Worm (Caenorhabditis elegans) whole organism, L3 larva: ENCODE measurements around the gene C34C12.8.

Experiments used
- ZK546.5 ChIP-seq: sonication (generic microtip); optimal IDR thresholded peaks from 2 replicates; lab custom pipeline; 2017; ENCODE audit warnings: missing biosample characterization, missing genetic modification characterization
- elt-2 ChIP-seq: sonication (generic microtip); optimal IDR thresholded peaks from 2 replicates; lab custom pipeline; 2016; ENCODE audit warnings: missing genetic modification reagents, mild to moderate bottlenecking, missing genetic modification characterization, missing compliant biosample characterization
- elt-3 ChIP-seq, 3 experiments: fragments of 150-350 bp in 1 of 3; sonication (generic microtip) in 2 of 3; optimal IDR thresholded peaks; 2 replicates in 2 of 3; 4 replicates in 1 of 3; lab custom pipeline; 2014 to 2017; ENCODE audit warnings: missing biosample characterization in 3 of 3, missing genetic modification characterization in 3 of 3
- fkh-10 ChIP-seq: sonication (generic microtip); optimal IDR thresholded peaks from 2 replicates; lab custom pipeline; 2017; ENCODE audit warnings: missing biosample characterization, missing genetic modification reagents, missing genetic modification characterization
- hmg-11 ChIP-seq: sonication (generic microtip); optimal IDR thresholded peaks from 2 replicates; lab custom pipeline; 2016; ENCODE audit warnings: missing genetic modification characterization, missing compliant biosample characterization
- lin-15B ChIP-seq: fragments of 150-350 bp; optimal IDR thresholded peaks from 2 replicates; lab custom pipeline; 2014; ENCODE audit warnings: missing biosample characterization, missing genetic modification characterization
- lin-39 ChIP-seq: fragments of 150-350 bp; optimal IDR thresholded peaks from 2 replicates; lab custom pipeline; 2018; ENCODE audit warnings: missing biosample characterization, missing genetic modification reagents, missing genetic modification characterization
- nfya-1 ChIP-seq: sonication (generic microtip); optimal IDR thresholded peaks from 2 replicates; lab custom pipeline; 2017; ENCODE audit warnings: missing genetic modification characterization, mild to moderate bottlenecking, missing compliant biosample characterization, antibody characterized with exemption, moderate library complexity; ENCODE audit not compliant: insufficient read depth
- nhr-23 ChIP-seq: fragments of 150-350 bp; optimal IDR thresholded peaks from 2 replicates; lab custom pipeline; 2014; ENCODE audit warnings: missing biosample characterization, missing genetic modification reagents, missing genetic modification characterization
- nhr-237 ChIP-seq: fragments of 150-350 bp; optimal IDR thresholded peaks from 2 replicates; lab custom pipeline; 2014; ENCODE audit warnings: missing biosample characterization, missing genetic modification characterization
- nhr-77 ChIP-seq: fragments of 150-350 bp; optimal IDR thresholded peaks from 2 replicates; lab custom pipeline; 2014; ENCODE audit warnings: missing biosample characterization, missing genetic modification characterization
- pha-4 ChIP-seq: fragments of 150-350 bp; optimal IDR thresholded peaks from 2 replicates; lab custom pipeline; 2014; ENCODE audit warnings: missing biosample characterization, missing genetic modification reagents, missing genetic modification characterization
- snpc-4 ChIP-seq: fragments of 150-350 bp; optimal IDR thresholded peaks from 2 replicates; lab custom pipeline; 2014; ENCODE audit warnings: missing biosample characterization, missing genetic modification characterization

C34C12.8 gene

DNA sequence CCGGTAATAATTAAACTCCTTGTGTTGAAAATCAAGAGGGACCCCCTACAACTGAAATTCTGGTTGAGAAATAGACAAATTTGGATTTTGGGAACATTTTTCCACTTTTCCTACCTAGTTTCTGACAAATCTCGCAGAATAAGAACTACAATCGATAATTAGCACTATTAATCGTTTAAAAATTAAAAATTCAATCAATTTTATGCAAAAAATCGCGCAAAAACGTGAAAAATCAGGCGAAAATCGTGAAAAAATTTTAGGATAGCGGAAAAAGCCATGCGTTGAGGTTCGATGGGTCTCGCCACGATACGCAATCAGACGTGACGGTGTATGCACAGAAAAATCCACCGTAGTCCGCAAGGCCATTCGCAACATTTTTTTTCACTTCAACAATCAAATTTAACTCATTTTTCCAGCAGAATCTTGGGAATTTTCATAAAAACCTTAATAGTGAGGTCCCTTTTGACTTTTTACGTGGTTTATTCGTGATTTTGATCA, 44.9 kb downstream of the C34C12.8 start, which contains the start of gene lias-1 (continued):
- TF ChIP-seq fkh-10 (GFP tag; lab: Kevin White, UChicago) = peak; percentile 39

ce11 chrIII:3509908-3510307, 49.7 kb downstream of the C34C12.8 start, which contains the start of the genes M01F1.4 and mrpl-35:
Gene M01F1.4 (minus strand): TSS chrIII:3510033.
Gene mrpl-35 (plus strand): TSS chrIII:3510237.
- TF ChIP-seq elt-2 (tag; lab: Kevin White, UChicago) = peak; percentile 14
- TF ChIP-seq ZK546.5 = no peak
- TF ChIP-seq lin-15B (tag; lab: Kevin White, UChicago) = peak; percentile 62
- peak; percentile 95 for TF ChIP-seq pha-4 (tag; lab: Kevin White, UChicago)
- no peak for TF ChIP-seq nhr-77
- peak; percentile 65 for TF ChIP-seq snpc-4 (tag; lab: Kevin White, UChicago)
- peak; percentile 45 for TF ChIP-seq hmg-11 (tag; lab: Kevin White, UChicago)
- no peak for TF ChIP-seq nhr-237
- peak; percentile 3 for TF ChIP-seq nhr-23 (tag; lab: Kevin White, UChicago)
- no peak for TF ChIP-seq elt-3 (tag; optimal IDR thresholded peaks at IDR 0.05; lab: Kevin White, UChicago)
- peak; percentile 87 for TF ChIP-seq nfya-1 (tag; lab: Kevin White, UChicago)
- peak; percentile 12 for TF ChIP-seq lin-39 (tag; lab: Kevin White, UChicago)
- TF ChIP-seq, all 47 proteins: peak for 8
